Worm (Caenorhabditis elegans) whole organism, midembryonic: ENCODE measurements around the gene col-127.

ENCODE experiments used
- flt-1 ChIP-seq: fragments of 200-800 bp; sonication (Bioruptor generic); IDR thresholded peaks from 2 replicates; pipeline ENCODE4 v1.3.6; 2022; ENCODE audit warnings: missing genetic modification characterization, missing compliant biosample characterization
- med-1 ChIP-seq: sonication (generic microtip); optimal IDR thresholded peaks from 2 replicates; lab custom pipeline; 2017; ENCODE audit warnings: missing genetic modification characterization, mild to moderate bottlenecking, missing compliant biosample characterization, antibody characterized with exemption, missing genetic modification reagents; ENCODE audit not compliant: insufficient read depth
- tab-1 ChIP-seq: fragments of 200-800 bp; sonication (Bioruptor generic); IDR thresholded peaks from 2 replicates; pipeline ENCODE4 v1.3.6; 2022; ENCODE audit warnings: missing genetic modification characterization, missing compliant biosample characterization
- ztf-23 ChIP-seq: fragments of 200-800 bp; sonication (Bioruptor generic); IDR thresholded peaks from 2 replicates; pipeline ENCODE4 v1.3.6; 2022; ENCODE audit warnings: missing genetic modification reagents, missing genetic modification characterization, missing compliant biosample characterization
- ztf-29 ChIP-seq: fragments of 200-800 bp; sonication (Bioruptor generic); IDR thresholded peaks from 2 replicates; pipeline ENCODE4 v1.3.6; 2022; ENCODE audit warnings: missing genetic modification reagents, missing genetic modification characterization, missing compliant biosample characterization

ce11 chrIV:11306548-11306947 lies 40.6 kb upstream of the col-127 start, which contains the start of gene B0035.13:
- no peak for TF ChIP-seq ztf-23 (GFP tag; lab: Robert Waterston, UW)
- no peak for TF ChIP-seq med-1
- no peak for TF ChIP-seq flt-1 (GFP tag; lab: Robert Waterston, UW)
- no peak for TF ChIP-seq tab-1 (GFP tag; lab: Robert Waterston, UW)
- no peak for TF ChIP-seq ztf-29 (GFP tag; lab: Robert Waterston, UW)
